Fruit fly (Drosophila melanogaster): ENCODE results near the gene Rac1.

Gene Rac1

dm6 chr3L:1349942-1350923, 47.8 kb upstream of the Rac1 start:
- TF ChIP-seq N (GFP tag; optimal IDR thresholded peaks at IDR 0.05): peak; percentile 65
- TF ChIP-seq Sp1 (GFP tag; optimal IDR thresholded peaks at IDR 0.05): peak; percentile 28
- TF ChIP-seq Hnf4 (GFP tag; optimal IDR thresholded peaks at IDR 0.05): peak; percentile 76
- TF ChIP-seq foxo (GFP tag; optimal IDR thresholded peaks at IDR 0.05): peak in 1 of 2 experiments; percentile 62
- TF ChIP-seq psq (GFP tag; optimal IDR thresholded peaks at IDR 0.05): no peak
- no peak for TF ChIP-seq Dfd (GFP tag; optimal IDR thresholded peaks at IDR 0.05)
- peak; percentile 1 for TF ChIP-seq Jra (GFP tag; optimal IDR thresholded peaks at IDR 0.05)
- TF ChIP-seq woc (GFP tag; optimal IDR thresholded peaks at IDR 0.05): peak; percentile 42
- TF ChIP-seq dsf (GFP tag; optimal IDR thresholded peaks at IDR 0.05; ENCODE audit: borderline replicate concordance): peak; percentile 46
- TF ChIP-seq sage (GFP tag; optimal IDR thresholded peaks at IDR 0.05): peak; percentile 9
- peak; percentile 22 for TF ChIP-seq Hr83 (GFP tag; optimal IDR thresholded peaks at IDR 0.05; ENCODE audit: poor library complexity, severe bottlenecking)
- TF ChIP-seq rgr (GFP tag; optimal IDR thresholded peaks at IDR 0.05): peak; percentile 28
- no peak for TF ChIP-seq Dif (GFP tag; optimal IDR thresholded peaks at IDR 0.05; ENCODE audit: partially characterized antibody)
- no peak for TF ChIP-seq CG32264 (GFP tag; optimal IDR thresholded peaks at IDR 0.05)
- peak; percentile 44 for TF ChIP-seq h (GFP tag; optimal IDR thresholded peaks at IDR 0.05)
- peak; percentile 32 for TF ChIP-seq fru (GFP tag; optimal IDR thresholded peaks at IDR 0.05)
- TF ChIP-seq usp (GFP tag; optimal IDR thresholded peaks at IDR 0.05): no peak
- TF ChIP-seq OdsH (GFP tag; optimal IDR thresholded peaks at IDR 0.05): no peak
- no peak for TF ChIP-seq Myc (optimal IDR thresholded peaks at IDR 0.05)
- peak; percentile 60 for TF ChIP-seq HLH106 (tag; optimal IDR thresholded peaks at IDR 0.05)
- peak in 1 of 2 experiments; percentile 21 for TF ChIP-seq dl (GFP tag; optimal IDR thresholded peaks at IDR 0.05; ENCODE audit: insufficient read depth in 1 of 2, partially characterized antibody in 2 of 2)
- peak; percentile 38 for TF ChIP-seq ey (GFP tag; optimal IDR thresholded peaks at IDR 0.05)
- no peak for TF ChIP-seq pan (optimal IDR thresholded peaks at IDR 0.05)
- TF ChIP-seq brk (GFP tag; optimal IDR thresholded peaks at IDR 0.05): peak; percentile 73
- peak; percentile 8 for TF ChIP-seq br (GFP tag; optimal IDR thresholded peaks at IDR 0.05)
- TF ChIP-seq Mio (GFP tag; optimal IDR thresholded peaks at IDR 0.05): no peak
- TF ChIP-seq Rel (GFP tag; optimal IDR thresholded peaks at IDR 0.05): no peak
- peak; percentile 1 for TF ChIP-seq Rel (tag; optimal IDR thresholded peaks at IDR 0.05)
- peak; percentile 11 for TF ChIP-seq dmrt93B (GFP tag; optimal IDR thresholded peaks at IDR 0.05)

dm6 chr3L:1349397-1349796, 46.9 kb upstream of the Rac1 start:
- TF ChIP-seq Dfd (GFP tag; optimal IDR thresholded peaks at IDR 0.05) (no peak), Myc (optimal IDR thresholded peaks at IDR 0.05) (no peak), CG32264 (GFP tag; optimal IDR thresholded peaks at IDR 0.05) (no peak), rgr (GFP tag; optimal IDR thresholded peaks at IDR 0.05) (no peak), N (GFP tag; optimal IDR thresholded peaks at IDR 0.05) (no peak), psq (GFP tag; optimal IDR thresholded peaks at IDR 0.05) (peak; percentile 79), dl (GFP tag; optimal IDR thresholded peaks at IDR 0.05; ENCODE audit: insufficient read depth in 1 of 2, partially characterized antibody in 2 of 2) (peak in 1 of 2 experiments; percentile 13), br (GFP tag; optimal IDR thresholded peaks at IDR 0.05) (no peak), lola (GFP tag; optimal IDR thresholded peaks at IDR 0.05) (no peak), Hr78 (GFP tag; optimal IDR thresholded peaks at IDR 0.05) (no peak), pan (optimal IDR thresholded peaks at IDR 0.05) (no peak), Hnf4 (GFP tag; optimal IDR thresholded peaks at IDR 0.05) (no peak), Vsx2 (GFP tag; optimal IDR thresholded peaks at IDR 0.05; ENCODE audit: partially characterized antibody) (no peak), CG9705 (GFP tag; optimal IDR thresholded peaks at IDR 0.05) (no peak), sage (GFP tag; optimal IDR thresholded peaks at IDR 0.05) (no peak), foxo (GFP tag; optimal IDR thresholded peaks at IDR 0.05) (no peak), Dif (GFP tag; optimal IDR thresholded peaks at IDR 0.05; ENCODE audit: partially characterized antibody) (peak; percentile 50), sv (GFP tag; optimal IDR thresholded peaks at IDR 0.05) (no peak)

DNA sequence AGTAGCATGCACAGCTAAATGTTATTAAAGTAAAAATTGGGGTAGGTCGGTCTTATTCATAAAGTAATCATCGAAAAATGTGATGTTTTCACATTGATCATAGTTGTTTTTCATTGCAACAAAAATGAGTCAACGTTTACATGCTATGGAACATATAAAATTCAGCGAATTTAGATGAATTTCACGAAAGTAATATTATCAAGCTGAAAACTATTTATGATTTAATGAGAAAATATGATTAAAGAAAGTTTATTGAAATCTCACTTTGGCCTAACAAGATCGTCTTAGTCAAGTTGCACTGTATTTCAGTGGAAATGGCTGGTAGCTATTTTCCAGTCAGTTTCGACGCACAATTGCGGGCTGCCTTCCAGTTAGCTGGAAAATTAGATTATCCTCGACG, 46.5 kb upstream of the Rac1 start:
- TF ChIP-seq GATAd (GFP tag; optimal IDR thresholded peaks at IDR 0.05) (no peak), tai (GFP tag; optimal IDR thresholded peaks at IDR 0.05) (no peak), Sp1 (GFP tag; optimal IDR thresholded peaks at IDR 0.05) (no peak)

All from whole organism, wandering third instar larva.